Worm (Caenorhabditis elegans) whole organism, L3 larva: ENCODE measurements around the gene C32D5.14.

ENCODE experiments used
- R02D3.7 ChIP-seq: fragments of 150-350 bp; optimal IDR thresholded peaks from 2 replicates; lab custom pipeline; 2014; ENCODE audit warnings: missing biosample characterization, missing genetic modification characterization
- ZK546.5 ChIP-seq: sonication (generic microtip); optimal IDR thresholded peaks from 2 replicates; lab custom pipeline; 2017; ENCODE audit warnings: missing biosample characterization, missing genetic modification characterization
- aly-2 ChIP-seq: fragments of 150-350 bp; optimal IDR thresholded peaks from 2 replicates; lab custom pipeline; 2014; ENCODE audit warnings: missing biosample characterization, missing genetic modification characterization
- ama-1 ChIP-seq: fragments of 150-350 bp; optimal IDR thresholded peaks from 2 replicates; lab custom pipeline; 2018
- ceh-16 ChIP-seq: sonication (generic microtip); optimal IDR thresholded peaks from 2 replicates; lab custom pipeline; 2017; ENCODE audit warnings: missing biosample characterization, missing genetic modification characterization
- ceh-28 ChIP-seq: fragments of 150-350 bp; optimal IDR thresholded peaks from 2 replicates; lab custom pipeline; 2014; ENCODE audit warnings: missing biosample characterization, missing genetic modification reagents, missing genetic modification characterization
- ceh-9 ChIP-seq: sonication (generic microtip); optimal IDR thresholded peaks from 2 replicates; lab custom pipeline; 2018; ENCODE audit warnings: missing biosample characterization, missing genetic modification characterization
- egl-27 ChIP-seq: sonication (generic microtip); optimal IDR thresholded peaks from 4 replicates; lab custom pipeline; 2017; ENCODE audit warnings: missing biosample characterization, missing genetic modification reagents, missing genetic modification characterization
- egl-5 ChIP-seq: fragments of 150-350 bp; optimal IDR thresholded peaks from 2 replicates; lab custom pipeline; 2017; ENCODE audit warnings: missing biosample characterization, missing genetic modification reagents, missing genetic modification characterization, inconsistent platforms
- elt-2 ChIP-seq: sonication (generic microtip); optimal IDR thresholded peaks from 2 replicates; lab custom pipeline; 2016; ENCODE audit warnings: missing genetic modification reagents, mild to moderate bottlenecking, missing genetic modification characterization, missing compliant biosample characterization
- elt-3 ChIP-seq, 3 experiments: fragments of 150-350 bp in 1 of 3; sonication (generic microtip) in 2 of 3; optimal IDR thresholded peaks; 2 replicates in 2 of 3; 4 replicates in 1 of 3; lab custom pipeline; 2014 to 2017; ENCODE audit warnings: missing biosample characterization in 3 of 3, missing genetic modification characterization in 3 of 3
- fkh-10 ChIP-seq: sonication (generic microtip); optimal IDR thresholded peaks from 2 replicates; lab custom pipeline; 2017; ENCODE audit warnings: missing biosample characterization, missing genetic modification reagents, missing genetic modification characterization
- fkh-2 ChIP-seq: fragments of 150-350 bp; optimal IDR thresholded peaks from 2 replicates; lab custom pipeline; 2014; ENCODE audit warnings: missing biosample characterization, missing genetic modification reagents, missing genetic modification characterization
- hmg-11 ChIP-seq: sonication (generic microtip); optimal IDR thresholded peaks from 2 replicates; lab custom pipeline; 2016; ENCODE audit warnings: missing genetic modification characterization, missing compliant biosample characterization
- lin-39 ChIP-seq: fragments of 150-350 bp; optimal IDR thresholded peaks from 2 replicates; lab custom pipeline; 2018; ENCODE audit warnings: missing biosample characterization, missing genetic modification reagents, missing genetic modification characterization
- lsy-12 ChIP-seq: sonication (generic microtip); optimal IDR thresholded peaks from 2 replicates; lab custom pipeline; 2016; ENCODE audit warnings: mild to moderate bottlenecking, missing genetic modification characterization, missing compliant biosample characterization
- mml-1 ChIP-seq: fragments of 150-350 bp; sonication (generic microtip); optimal IDR thresholded peaks from 3 replicates; lab custom pipeline; 2014; ENCODE audit warnings: missing biosample characterization, missing genetic modification characterization
- nfya-1 ChIP-seq: sonication (generic microtip); optimal IDR thresholded peaks from 2 replicates; lab custom pipeline; 2017; ENCODE audit warnings: missing genetic modification characterization, mild to moderate bottlenecking, missing compliant biosample characterization, antibody characterized with exemption, moderate library complexity; ENCODE audit not compliant: insufficient read depth
- nhr-11 ChIP-seq: fragments of 150-350 bp; optimal IDR thresholded peaks from 2 replicates; lab custom pipeline; 2014; ENCODE audit warnings: missing biosample characterization, missing genetic modification characterization
- nhr-12 ChIP-seq: fragments of 150-350 bp; optimal IDR thresholded peaks from 2 replicates; lab custom pipeline; 2014; ENCODE audit warnings: missing biosample characterization, missing genetic modification characterization
- nhr-23 ChIP-seq: fragments of 150-350 bp; optimal IDR thresholded peaks from 2 replicates; lab custom pipeline; 2014; ENCODE audit warnings: missing biosample characterization, missing genetic modification reagents, missing genetic modification characterization
- nhr-237 ChIP-seq: fragments of 150-350 bp; optimal IDR thresholded peaks from 2 replicates; lab custom pipeline; 2014; ENCODE audit warnings: missing biosample characterization, missing genetic modification characterization
- nhr-25 ChIP-seq: sonication (generic microtip); optimal IDR thresholded peaks from 2 replicates; lab custom pipeline; 2017; ENCODE audit warnings: missing biosample characterization, missing genetic modification characterization
- nhr-43 ChIP-seq: sonication (generic microtip); optimal IDR thresholded peaks from 2 replicates; lab custom pipeline; 2016; ENCODE audit warnings: mild to moderate bottlenecking, missing genetic modification characterization, missing compliant biosample characterization; ENCODE audit not compliant: poor library complexity, severe bottlenecking
- nhr-77 ChIP-seq: fragments of 150-350 bp; optimal IDR thresholded peaks from 2 replicates; lab custom pipeline; 2014; ENCODE audit warnings: missing biosample characterization, missing genetic modification characterization
- pha-4 ChIP-seq: fragments of 150-350 bp; optimal IDR thresholded peaks from 2 replicates; lab custom pipeline; 2014; ENCODE audit warnings: missing biosample characterization, missing genetic modification reagents, missing genetic modification characterization
- sea-2 ChIP-seq: fragments of 150-350 bp; sonication (generic microtip); optimal IDR thresholded peaks from 4 replicates; lab custom pipeline; 2014; ENCODE audit warnings: missing biosample characterization, missing genetic modification reagents, missing genetic modification characterization
- skn-1 ChIP-seq: fragments of 150-350 bp; optimal IDR thresholded peaks from 2 replicates; lab custom pipeline; 2014; ENCODE audit warnings: missing biosample characterization, missing genetic modification characterization
- tbx-2 ChIP-seq: sonication (generic microtip); optimal IDR thresholded peaks from 2 replicates; lab custom pipeline; 2016; ENCODE audit warnings: mild to moderate bottlenecking, missing genetic modification characterization, missing compliant biosample characterization
- unc-39 ChIP-seq: sonication (generic microtip); optimal IDR thresholded peaks from 4 replicates; lab custom pipeline; 2017; ENCODE audit warnings: missing biosample characterization, missing genetic modification characterization
- unc-62 ChIP-seq: fragments of 150-350 bp; sonication (generic microtip); optimal IDR thresholded peaks from 4 replicates; lab custom pipeline; 2014; ENCODE audit warnings: missing biosample characterization, missing genetic modification reagents, missing genetic modification characterization
- zag-1 ChIP-seq: fragments of 150-350 bp; optimal IDR thresholded peaks from 2 replicates; lab custom pipeline; 2014; ENCODE audit warnings: missing biosample characterization, missing genetic modification characterization
- ztf-11 ChIP-seq: fragments of 150-350 bp; optimal IDR thresholded peaks from 2 replicates; lab custom pipeline; 2014; ENCODE audit warnings: missing biosample characterization, missing genetic modification characterization
- ztf-4 ChIP-seq: fragments of 150-350 bp; optimal IDR thresholded peaks from 2 replicates; lab custom pipeline; 2014; ENCODE audit warnings: missing biosample characterization, missing genetic modification characterization

Gene C32D5.14

DNA sequence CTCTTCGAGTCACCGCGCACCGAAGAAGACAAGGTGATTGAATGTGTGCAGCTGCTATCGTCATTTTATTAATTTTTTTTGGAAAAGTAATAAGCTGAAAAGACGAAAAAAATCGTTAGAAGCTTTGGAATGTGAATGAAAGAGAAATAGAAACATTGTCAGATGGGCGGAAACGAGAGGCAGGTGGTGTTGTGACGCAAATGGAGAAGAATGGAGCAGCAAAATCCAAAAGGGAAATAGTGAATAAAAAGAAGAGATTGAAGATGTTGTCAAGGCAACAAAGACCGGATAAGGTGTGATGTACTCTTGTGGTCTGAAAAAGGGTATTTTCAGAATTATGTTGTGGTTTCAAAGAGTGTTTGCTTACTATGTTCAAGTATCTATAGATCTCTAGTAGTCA, 7.2 kb downstream of the C32D5.14 start:
- no peak for TF ChIP-seq elt-3 (tag; optimal IDR thresholded peaks at IDR 0.05; lab: Kevin White, UChicago)
- TF ChIP-seq egl-27 (tag; lab: Kevin White, UChicago), result no peak
- no peak for TF ChIP-seq mml-1 (tag; lab: Kevin White, UChicago)
- TF ChIP-seq ztf-11 (tag; lab: Kevin White, UChicago), result no peak
- TF ChIP-seq nhr-237 (tag; lab: Kevin White, UChicago), result no peak
- TF ChIP-seq ceh-9, result no peak
- TF ChIP-seq fkh-2, result no peak
- TF ChIP-seq R02D3.7 (tag; lab: Kevin White, UChicago), result no peak
- TF ChIP-seq sea-2 (GFP tag; lab: Kevin White, UChicago), result no peak
- no peak for TF ChIP-seq elt-2 (tag; lab: Kevin White, UChicago)
- TF ChIP-seq lin-39 (tag; lab: Kevin White, UChicago), result no peak
- no peak for TF ChIP-seq ztf-4 (tag; lab: Kevin White, UChicago)
- no peak for TF ChIP-seq nhr-77
- no peak for TF ChIP-seq unc-62 (GFP tag; lab: Kevin White, UChicago)
- TF ChIP-seq pha-4, result no peak
- no peak for TF ChIP-seq ceh-28 (tag; lab: Kevin White, UChicago)
- no peak for TF ChIP-seq nhr-43 (tag; lab: Kevin White, UChicago)
- TF ChIP-seq ama-1 (lab: Kevin White, UChicago), result no peak
- TF ChIP-seq nhr-25 (tag; lab: Kevin White, UChicago), result no peak
- TF ChIP-seq nhr-12, result no peak

DNA sequence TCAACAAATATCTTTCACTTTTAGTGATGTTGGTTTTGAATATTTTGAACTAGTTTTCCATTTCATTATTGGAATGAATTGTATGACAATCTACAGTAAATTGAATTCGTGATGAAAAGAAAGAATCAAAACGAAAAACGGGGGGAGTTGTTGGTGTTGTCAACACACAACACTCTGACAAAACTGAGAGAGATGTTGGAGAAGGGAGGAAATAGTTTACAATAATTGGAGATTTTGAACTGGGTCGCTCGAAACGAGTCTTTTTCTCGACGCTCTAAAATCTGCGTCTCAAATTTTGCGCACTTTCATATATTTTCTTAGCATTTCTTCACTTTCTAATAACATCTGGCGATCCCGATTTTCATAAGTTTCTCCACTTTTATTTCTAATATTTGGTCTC, 8.6 kb downstream of the C32D5.14 start, which contains the start of gene txt-18:
txt-18 (plus strand) TSS at position 180 of the 400 bp plus-strand sequence.
- TF ChIP-seq egl-5 (tag; lab: Kevin White, UChicago), result no peak
- no peak for TF ChIP-seq elt-2 (tag; lab: Kevin White, UChicago)
- TF ChIP-seq unc-39 (tag; lab: Kevin White, UChicago), result no peak
- no peak for TF ChIP-seq tbx-2 (tag; lab: Kevin White, UChicago)
- TF ChIP-seq nhr-23 (tag; lab: Kevin White, UChicago), result peak; percentile 41
- TF ChIP-seq egl-27 (tag; lab: Kevin White, UChicago), result no peak
- TF ChIP-seq ZK546.5 (tag; lab: Kevin White, UChicago), result no peak
- TF ChIP-seq ztf-4 (tag; lab: Kevin White, UChicago), result no peak
- no peak for TF ChIP-seq zag-1 (tag; lab: Kevin White, UChicago)
- TF ChIP-seq pha-4, result peak; percentile 81
- TF ChIP-seq nhr-11 (tag; lab: Kevin White, UChicago), result no peak
- TF ChIP-seq ceh-28 (tag; lab: Kevin White, UChicago), result no peak
- no peak for TF ChIP-seq hmg-11 (tag; lab: Kevin White, UChicago)
- TF ChIP-seq ceh-9, result no peak
- TF ChIP-seq R02D3.7 (tag; lab: Kevin White, UChicago), result no peak
- peak; percentile 23 for TF ChIP-seq nfya-1 (tag; lab: Kevin White, UChicago)
- TF ChIP-seq lsy-12 (tag; lab: Kevin White, UChicago), result no peak
- TF ChIP-seq nhr-25 (tag; lab: Kevin White, UChicago), result peak; percentile 13
- no peak for TF ChIP-seq sea-2 (GFP tag; lab: Kevin White, UChicago)

- TF ChIP-seq ztf-11 (tag; lab: Kevin White, UChicago) (no peak), fkh-10 (GFP tag; lab: Kevin White, UChicago) (no peak), ceh-9 (no peak), skn-1 (tag; lab: Kevin White, UChicago) (no peak), nhr-77 (no peak), ama-1 (lab: Kevin White, UChicago) (no peak), nhr-237 (tag; lab: Kevin White, UChicago) (no peak), ceh-16 (tag; lab: Kevin White, UChicago) (no peak), nhr-25 (tag; lab: Kevin White, UChicago) (no peak), aly-2 (tag; lab: Kevin White, UChicago) (no peak), ztf-4 (tag; lab: Kevin White, UChicago) (no peak), elt-3 (tag; optimal IDR thresholded peaks at IDR 0.05; lab: Kevin White, UChicago) (no peak), nfya-1 (tag; lab: Kevin White, UChicago) (no peak), unc-39 (tag; lab: Kevin White, UChicago) (no peak), lin-39 (tag; lab: Kevin White, UChicago) (no peak)
Observed at ce11 chrII:6344513-6344912, 9.2 kb downstream of the C32D5.14 start.
